Worm (Caenorhabditis elegans) whole organism, late embryonic: ENCODE results near the gene fbxa-135.

ENCODE experiments used
- C08G9.2 ChIP-seq: sonication (generic microtip); optimal IDR thresholded peaks from 2 replicates; lab custom pipeline; 2016; ENCODE audit warnings: mild to moderate bottlenecking, missing genetic modification characterization, moderate library complexity, missing compliant biosample characterization
- F13H6.1 ChIP-seq: sonication (generic microtip); optimal IDR thresholded peaks from 2 replicates; lab custom pipeline; 2016; ENCODE audit warnings: missing genetic modification characterization, missing compliant biosample characterization
- ceh-14 ChIP-seq: sonication (generic microtip); optimal IDR thresholded peaks from 2 replicates; lab custom pipeline; 2016; ENCODE audit warnings: missing genotype, missing genetic modification characterization, missing compliant biosample characterization
- ceh-18 ChIP-seq: sonication (generic microtip); optimal IDR thresholded peaks from 2 replicates; lab custom pipeline; 2016; ENCODE audit warnings: missing genetic modification characterization, missing compliant biosample characterization
- ceh-19 ChIP-seq: fragments of 200-800 bp; sonication (Bioruptor generic); optimal IDR thresholded peaks from 2 replicates; lab custom pipeline; 2018; ENCODE audit warnings: mild to moderate bottlenecking, missing genetic modification characterization, missing compliant biosample characterization
- ceh-2 ChIP-seq: sonication (generic microtip); optimal IDR thresholded peaks from 2 replicates; lab custom pipeline; 2016; ENCODE audit warnings: missing genotype, missing genetic modification characterization, missing compliant biosample characterization
- ceh-31 ChIP-seq: sonication (generic microtip); optimal IDR thresholded peaks from 2 replicates; lab custom pipeline; 2016; ENCODE audit warnings: missing genetic modification characterization, missing compliant biosample characterization
- ceh-45 ChIP-seq: fragments of 200-800 bp; sonication (Bioruptor generic); IDR thresholded peaks from 2 replicates; pipeline ENCODE4 v1.3.6; 2022; ENCODE audit warnings: missing genetic modification reagents, missing genetic modification characterization, missing compliant biosample characterization
- ceh-48 ChIP-seq: sonication (generic microtip); optimal IDR thresholded peaks from 2 replicates; lab custom pipeline; 2016; ENCODE audit warnings: missing genetic modification characterization, inconsistent platforms, missing compliant biosample characterization
- ceh-6 ChIP-seq: fragments of 200-800 bp; sonication (Bioruptor generic); optimal IDR thresholded peaks from 2 replicates; lab custom pipeline; 2018; ENCODE audit warnings: mild to moderate bottlenecking, missing genetic modification characterization, missing compliant biosample characterization
- che-1 ChIP-seq: sonication (generic microtip); optimal IDR thresholded peaks from 2 replicates; lab custom pipeline; 2016; ENCODE audit warnings: mild to moderate bottlenecking, missing genetic modification characterization, missing compliant biosample characterization
- dmd-4 ChIP-seq: sonication (generic microtip); optimal IDR thresholded peaks from 2 replicates; lab custom pipeline; 2016; ENCODE audit warnings: borderline replicate concordance, missing genetic modification characterization, missing compliant biosample characterization
- dve-1 ChIP-seq: sonication (generic microtip); optimal IDR thresholded peaks from 2 replicates; lab custom pipeline; 2017; ENCODE audit warnings: antibody characterized with exemption, mild to moderate bottlenecking, missing genetic modification characterization, missing compliant biosample characterization
- elt-2 ChIP-seq: sonication (generic microtip); optimal IDR thresholded peaks from 2 replicates; lab custom pipeline; 2016; ENCODE audit warnings: missing genetic modification reagents, missing genetic modification characterization, missing compliant biosample characterization
- elt-4 ChIP-seq: sonication (generic microtip); optimal IDR thresholded peaks from 2 replicates; lab custom pipeline; 2016; ENCODE audit warnings: missing genetic modification characterization, missing compliant biosample characterization
- eyg-1 ChIP-seq: sonication (generic microtip); optimal IDR thresholded peaks from 2 replicates; lab custom pipeline; 2016; ENCODE audit warnings: missing genotype, missing genetic modification characterization, missing compliant biosample characterization
- fax-1 ChIP-seq: sonication (generic microtip); optimal IDR thresholded peaks from 2 replicates; lab custom pipeline; 2016; ENCODE audit warnings: missing genotype, missing genetic modification characterization, missing compliant biosample characterization
- fkh-10 ChIP-seq: fragments of 150-350 bp; optimal IDR thresholded peaks from 2 replicates; lab custom pipeline; 2014; ENCODE audit warnings: missing biosample characterization, missing genetic modification reagents, missing genetic modification characterization
- hlh-30 ChIP-seq: sonication (generic microtip); optimal IDR thresholded peaks from 2 replicates; lab custom pipeline; 2017; ENCODE audit warnings: antibody characterized with exemption, missing genetic modification characterization, missing compliant biosample characterization; ENCODE audit not compliant: insufficient read depth
- hlh-6 ChIP-seq: sonication (generic microtip); optimal IDR thresholded peaks from 2 replicates; lab custom pipeline; 2016; ENCODE audit warnings: missing genotype, missing genetic modification characterization, missing compliant biosample characterization
- hlh-8 ChIP-seq: sonication (generic microtip); optimal IDR thresholded peaks from 2 replicates; lab custom pipeline; 2016; ENCODE audit warnings: missing genotype, missing genetic modification characterization, missing compliant biosample characterization
- lim-6 ChIP-seq: sonication (generic microtip); optimal IDR thresholded peaks from 2 replicates; lab custom pipeline; 2016; ENCODE audit warnings: missing genetic modification characterization, missing compliant biosample characterization
- mec-3 ChIP-seq: sonication (generic microtip); optimal IDR thresholded peaks from 2 replicates; lab custom pipeline; 2016; ENCODE audit warnings: borderline replicate concordance, missing genetic modification characterization, missing compliant biosample characterization
- nfya-1 ChIP-seq: sonication (generic microtip); optimal IDR thresholded peaks from 2 replicates; lab custom pipeline; 2017; ENCODE audit warnings: missing genetic modification characterization, mild to moderate bottlenecking, missing compliant biosample characterization, antibody characterized with exemption, moderate library complexity
- nhr-11 ChIP-seq: fragments of 150-350 bp; optimal IDR thresholded peaks from 2 replicates; lab custom pipeline; 2014; ENCODE audit warnings: missing biosample characterization, missing genetic modification characterization
- nhr-232 ChIP-seq: sonication (generic microtip); optimal IDR thresholded peaks from 2 replicates; lab custom pipeline; 2016; ENCODE audit warnings: missing genetic modification characterization, missing compliant biosample characterization
- pag-3 ChIP-seq: sonication (generic microtip); optimal IDR thresholded peaks from 2 replicates; lab custom pipeline; 2016; ENCODE audit warnings: missing compliant biosample characterization, missing genetic modification characterization, borderline replicate concordance
- pat-9 ChIP-seq: fragments of 200-800 bp; sonication (Bioruptor generic); optimal IDR thresholded peaks from 2 replicates; lab custom pipeline; 2018; ENCODE audit warnings: mild to moderate bottlenecking, missing genetic modification characterization, moderate library complexity, missing compliant biosample characterization
- pax-1 ChIP-seq: fragments of 150-350 bp; optimal IDR thresholded peaks from 2 replicates; lab custom pipeline; 2014; ENCODE audit warnings: missing biosample characterization, missing genetic modification characterization
- pha-2 ChIP-seq: sonication (generic microtip); optimal IDR thresholded peaks from 2 replicates; lab custom pipeline; 2017; ENCODE audit warnings: mild to moderate bottlenecking, missing genetic modification characterization, missing compliant biosample characterization
- pha-4 ChIP-seq: fragments of 150-350 bp; optimal IDR thresholded peaks from 2 replicates; lab custom pipeline; 2018; ENCODE audit warnings: missing biosample characterization, missing genetic modification reagents, missing genetic modification characterization
- pros-1 ChIP-seq: fragments of 150-350 bp; optimal IDR thresholded peaks from 2 replicates; lab custom pipeline; 2014; ENCODE audit warnings: missing biosample characterization, missing genetic modification reagents, missing genetic modification characterization
- sdc-2 ChIP-seq: sonication (generic microtip); optimal IDR thresholded peaks from 2 replicates; lab custom pipeline; 2016; ENCODE audit warnings: missing genotype, missing genetic modification characterization, missing compliant biosample characterization
- sox-2 ChIP-seq: fragments of 200-800 bp; sonication (Bioruptor generic); IDR thresholded peaks from 2 replicates; pipeline ENCODE4 v1.3.6; 2022; ENCODE audit warnings: missing genetic modification reagents, missing genetic modification characterization, missing compliant biosample characterization
- sox-4 ChIP-seq: sonication (generic microtip); optimal IDR thresholded peaks from 2 replicates; lab custom pipeline; 2017; ENCODE audit warnings: mild to moderate bottlenecking, missing genetic modification characterization, inconsistent platforms, missing compliant biosample characterization
- zip-5 ChIP-seq: sonication (generic microtip); optimal IDR thresholded peaks from 2 replicates; lab custom pipeline; 2016; ENCODE audit warnings: missing genetic modification characterization, missing compliant biosample characterization

The fbxa-135 gene

ce11 chrV:15404859-15405258 is 2.8 kb downstream of the fbxa-135 start, which contains the start of gene srh-258:
srh-258 (plus strand) TSS chrV:15405159.
- no peak for TF ChIP-seq mec-3 (tag; lab: Kevin White, UChicago)

- TF ChIP-seq fkh-10 (GFP tag; lab: Kevin White, UChicago) (no peak), pax-1 (tag; lab: Kevin White, UChicago) (no peak), pag-3 (tag; lab: Kevin White, UChicago) (no peak), ceh-14 (no peak), elt-2 (tag; lab: Kevin White, UChicago) (no peak), fax-1 (tag; lab: Kevin White, UChicago) (no peak), sdc-2 (tag; lab: Kevin White, UChicago) (no peak), nfya-1 (tag; lab: Kevin White, UChicago) (no peak), ceh-18 (tag; lab: Kevin White, UChicago) (no peak), hlh-8 (tag; lab: Kevin White, UChicago) (no peak), lim-6 (tag; lab: Kevin White, UChicago) (no peak), elt-4 (tag; lab: Kevin White, UChicago) (no peak), pha-4 (tag; lab: Kevin White, UChicago) (no peak), pha-2 (tag; lab: Kevin White, UChicago) (no peak), ceh-48 (tag; lab: Kevin White, UChicago) (no peak), sox-2 (no peak)
- TF ChIP-seq, all 69 proteins: peak for 0
Observed at ce11 chrV:15406928-15407327, 4.9 kb downstream of the fbxa-135 start, which contains the start of gene srh-257. srh-257 (plus strand) TSS chrV:15407228.

- TF ChIP-seq hlh-30 (tag; lab: Kevin White, UChicago) (no peak), elt-2 (tag; lab: Kevin White, UChicago) (no peak), pha-2 (tag; lab: Kevin White, UChicago) (no peak), pros-1 (tag; lab: Kevin White, UChicago) (no peak), pat-9 (no peak), elt-4 (tag; lab: Kevin White, UChicago) (no peak), che-1 (tag; lab: Kevin White, UChicago) (no peak), sox-4 (tag; lab: Kevin White, UChicago) (no peak), nhr-11 (tag; lab: Kevin White, UChicago) (no peak), zip-5 (tag; lab: Kevin White, UChicago) (no peak), dve-1 (tag; lab: Kevin White, UChicago) (no peak), F13H6.1 (tag; lab: Kevin White, UChicago) (no peak), ceh-14 (no peak), pha-4 (tag; lab: Kevin White, UChicago) (no peak)
Observed at ce11 chrV:15412625-15413024, 10.6 kb downstream of the fbxa-135 start, which contains the start of gene srbc-63. srbc-63 (minus strand) TSS chrV:15412725.

DNA sequence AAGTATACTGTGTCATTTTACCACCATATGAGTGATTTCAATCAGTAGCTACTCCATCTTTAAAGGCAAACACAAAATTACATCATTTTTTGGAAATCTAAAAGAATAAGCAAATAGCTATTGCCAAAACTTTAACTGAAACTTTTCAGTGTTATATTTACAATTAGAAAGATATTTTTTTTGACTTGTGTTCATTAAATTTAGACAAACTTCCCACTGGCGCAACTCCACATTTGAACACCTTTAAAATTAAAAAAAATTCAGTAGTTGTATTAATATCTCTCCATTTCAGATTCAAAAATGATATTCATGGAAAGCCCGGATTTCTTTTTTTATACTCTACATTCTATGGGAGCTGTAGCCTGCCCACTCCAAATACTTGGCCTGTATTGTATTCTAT is 11.8 kb downstream of the fbxa-135 start, which contains the start of gene srh-264:
Gene srh-264 (plus strand): TSS at position 301 of the 400 bp plus-strand sequence.
- TF ChIP-seq hlh-6 (tag; lab: Kevin White, UChicago) (no peak), dmd-4 (tag; lab: Kevin White, UChicago) (no peak), eyg-1 (tag; lab: Kevin White, UChicago) (no peak), fax-1 (tag; lab: Kevin White, UChicago) (no peak), ceh-2 (no peak), lim-6 (tag; lab: Kevin White, UChicago) (no peak), nhr-232 (tag; lab: Kevin White, UChicago) (no peak)

- TF ChIP-seq ceh-45 (GFP tag; lab: Robert Waterston, UW) (no peak), ceh-6 (GFP tag; lab: Kevin White, UChicago) (no peak), pha-2 (tag; lab: Kevin White, UChicago) (no peak), ceh-18 (tag; lab: Kevin White, UChicago) (no peak), dve-1 (tag; lab: Kevin White, UChicago) (no peak), hlh-6 (tag; lab: Kevin White, UChicago) (no peak), C08G9.2 (tag; lab: Kevin White, UChicago) (no peak), ceh-19 (GFP tag; lab: Kevin White, UChicago) (no peak), ceh-31 (tag; lab: Kevin White, UChicago) (no peak), pat-9 (no peak)
Observed at ce11 chrV:15415951-15416350, 13.9 kb downstream of the fbxa-135 start, which contains the start of gene srh-265. srh-265 (plus strand) TSS chrV:15416251.
